Worm (Caenorhabditis elegans): Measurements from ENCODE around the gene C32D5.4.

The C32D5.4 gene

DNA sequence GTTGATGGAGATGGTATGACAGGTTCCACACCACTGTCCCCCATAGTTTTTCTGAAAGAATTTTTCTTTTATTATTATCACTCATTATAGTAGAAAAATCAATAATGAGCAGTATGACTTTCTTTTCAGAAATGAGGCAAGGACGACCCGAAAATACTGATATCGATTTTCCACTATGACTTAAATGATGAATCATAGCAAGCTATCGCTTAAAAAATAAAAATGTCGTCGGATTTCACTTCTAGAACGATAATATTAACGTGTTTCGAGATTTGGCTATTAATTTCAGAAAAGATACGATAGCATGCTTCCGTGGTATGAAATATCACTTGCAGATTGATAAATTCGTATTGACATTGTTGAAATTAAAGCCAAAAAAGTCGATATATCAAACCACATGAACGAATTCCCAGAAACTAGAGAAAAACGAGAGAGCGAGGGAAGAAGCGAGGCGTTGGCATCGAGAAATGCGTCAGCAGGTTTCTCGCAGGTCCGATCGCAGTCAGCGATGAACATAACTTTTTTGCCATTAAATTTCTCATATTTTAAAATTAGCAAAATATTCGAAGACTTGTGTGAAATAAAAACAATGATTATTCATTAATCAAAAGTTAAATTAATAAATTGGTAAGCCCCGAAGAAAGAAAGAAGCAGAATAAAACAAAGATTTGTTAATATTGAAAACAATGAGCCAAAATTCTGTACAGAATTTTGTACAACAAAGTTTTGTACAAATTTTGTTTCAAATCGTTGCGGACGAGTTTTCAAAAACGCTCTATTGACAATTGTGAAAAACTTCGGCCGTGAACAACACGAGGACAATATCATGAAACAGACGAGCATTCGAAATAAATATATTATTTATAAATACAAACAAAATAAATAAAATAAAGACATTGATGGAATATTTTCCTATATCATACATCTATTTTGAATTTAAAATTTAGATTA lies 32.8 kb upstream of the C32D5.4 start, which contains the start of gene C32D5.11 (continued):
- TF ChIP-seq lin-13 (tag; optimal IDR thresholded peaks at IDR 0.05) (peak; percentile 52), unc-62 (GFP tag; optimal IDR thresholded peaks at IDR 0.05) (no peak), nhr-76 (tag; optimal IDR thresholded peaks at IDR 0.05) (no peak), hlh-1 (tag; optimal IDR thresholded peaks at IDR 0.05) (peak; percentile 37), lsy-2 (tag; optimal IDR thresholded peaks at IDR 0.05) (peak; percentile 38), elt-1 (tag; optimal IDR thresholded peaks at IDR 0.05; ENCODE audit: borderline replicate concordance, insufficient read depth) (no peak), ham-2 (GFP tag; optimal IDR thresholded peaks at IDR 0.05) (no peak), unc-120 (tag; optimal IDR thresholded peaks at IDR 0.05; ENCODE audit: poor library complexity, severe bottlenecking) (peak; percentile 16)

DNA sequence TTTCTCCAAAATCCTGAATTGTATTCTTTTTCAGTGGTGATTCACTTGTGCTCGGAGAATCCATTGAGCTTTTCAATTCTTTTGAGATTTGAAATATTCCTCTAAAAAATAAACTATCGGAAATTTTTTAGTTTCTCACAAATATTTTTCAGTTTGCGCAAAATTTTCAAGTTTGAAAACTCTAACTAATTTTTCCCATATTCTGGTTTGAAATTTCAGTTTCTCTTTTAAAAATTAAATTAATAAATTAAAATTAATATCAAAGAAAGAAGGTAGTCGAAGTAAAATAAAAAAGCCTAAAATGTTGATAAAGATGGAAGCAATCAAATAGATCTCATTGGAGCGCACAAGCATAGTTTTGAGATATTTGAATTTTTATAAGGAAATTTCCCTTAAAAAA lies 29.0 kb upstream of the C32D5.4 start, which contains the start of gene C32D5.10:
TSS of gene C32D5.10 (minus strand) at position 101 of the 400 bp plus-strand sequence.
- TF ChIP-seq nhr-237 (tag; optimal IDR thresholded peaks at IDR 0.05): no peak
- TF ChIP-seq elt-3 (tag; optimal IDR thresholded peaks at IDR 0.05): no peak

DNA sequence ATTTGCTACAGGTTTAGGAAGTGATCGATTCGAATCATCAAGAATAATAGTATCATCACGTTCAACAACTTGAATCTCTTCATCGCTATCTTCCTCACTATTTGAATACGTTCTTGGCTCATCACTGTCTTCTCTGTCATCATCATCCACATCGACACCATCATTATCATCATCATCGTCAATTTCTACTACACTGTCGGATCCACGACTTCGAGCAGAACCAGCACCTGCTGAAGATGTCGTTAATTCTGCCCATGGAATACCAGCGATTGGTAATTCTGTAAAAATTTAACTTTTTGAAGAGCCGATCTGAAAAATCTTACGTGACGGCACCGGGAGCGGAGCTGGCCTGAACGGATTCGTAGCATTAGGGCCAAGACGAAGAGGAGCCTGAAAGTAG lies 27.1 kb upstream of the C32D5.4 start:
- TF ChIP-seq hlh-1 (tag; optimal IDR thresholded peaks at IDR 0.05) (no peak), ham-2 (GFP tag; optimal IDR thresholded peaks at IDR 0.05) (no peak), unc-62 (GFP tag; optimal IDR thresholded peaks at IDR 0.05) (no peak), ceh-43 (GFP tag; optimal IDR thresholded peaks at IDR 0.05) (no peak), lsy-2 (tag; optimal IDR thresholded peaks at IDR 0.05) (no peak)

DNA sequence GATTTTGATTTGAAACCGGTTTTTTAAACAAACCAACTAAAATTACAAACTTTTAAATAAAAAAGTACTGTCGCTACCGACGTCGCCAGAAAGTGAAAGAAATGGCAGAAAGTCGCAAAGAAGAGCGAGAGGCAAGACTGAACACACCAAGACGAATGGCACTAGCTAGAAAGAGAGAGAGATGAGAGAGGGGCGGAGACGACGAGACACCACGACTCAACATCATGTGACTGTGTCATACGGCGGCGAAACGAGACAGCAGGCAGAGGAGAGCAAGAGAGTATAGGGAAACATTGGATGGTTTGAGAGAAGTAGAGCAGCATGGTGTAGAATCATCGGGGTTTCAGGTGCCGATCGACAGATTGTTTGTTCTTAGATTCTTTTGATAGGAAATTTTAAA lies 25.5 kb upstream of the C32D5.4 start:
- TF ChIP-seq unc-120 (tag; optimal IDR thresholded peaks at IDR 0.05; ENCODE audit: poor library complexity, severe bottlenecking) (peak; percentile 36), lsy-2 (tag; optimal IDR thresholded peaks at IDR 0.05) (peak; percentile 53), nhr-237 (tag; optimal IDR thresholded peaks at IDR 0.05) (peak; percentile 29), nhr-28 (tag; optimal IDR thresholded peaks at IDR 0.05) (no peak), mep-1 (tag; optimal IDR thresholded peaks at IDR 0.05) (peak; percentile 74), blmp-1 (tag; optimal IDR thresholded peaks at IDR 0.05) (peak; percentile 31), ztf-11 (tag; optimal IDR thresholded peaks at IDR 0.05) (peak; percentile 25), lin-13 (tag; optimal IDR thresholded peaks at IDR 0.05) (peak; percentile 4), ceh-39 (tag; optimal IDR thresholded peaks at IDR 0.05) (no peak), ham-2 (GFP tag; optimal IDR thresholded peaks at IDR 0.05) (peak; percentile 68), hlh-1 (tag; optimal IDR thresholded peaks at IDR 0.05) (peak; percentile 87), pha-4 (tag; optimal IDR thresholded peaks at IDR 0.05) (peak; percentile 91), M03D4.4 (tag; optimal IDR thresholded peaks at IDR 0.05) (peak; percentile 12), unc-62 (GFP tag; optimal IDR thresholded peaks at IDR 0.05) (peak; percentile 83), nhr-2 (tag; optimal IDR thresholded peaks at IDR 0.05) (peak; percentile 22), mls-2 (tag; optimal IDR thresholded peaks at IDR 0.05) (no peak), flh-1 (GFP tag; optimal IDR thresholded peaks at IDR 0.05) (no peak)

DNA sequence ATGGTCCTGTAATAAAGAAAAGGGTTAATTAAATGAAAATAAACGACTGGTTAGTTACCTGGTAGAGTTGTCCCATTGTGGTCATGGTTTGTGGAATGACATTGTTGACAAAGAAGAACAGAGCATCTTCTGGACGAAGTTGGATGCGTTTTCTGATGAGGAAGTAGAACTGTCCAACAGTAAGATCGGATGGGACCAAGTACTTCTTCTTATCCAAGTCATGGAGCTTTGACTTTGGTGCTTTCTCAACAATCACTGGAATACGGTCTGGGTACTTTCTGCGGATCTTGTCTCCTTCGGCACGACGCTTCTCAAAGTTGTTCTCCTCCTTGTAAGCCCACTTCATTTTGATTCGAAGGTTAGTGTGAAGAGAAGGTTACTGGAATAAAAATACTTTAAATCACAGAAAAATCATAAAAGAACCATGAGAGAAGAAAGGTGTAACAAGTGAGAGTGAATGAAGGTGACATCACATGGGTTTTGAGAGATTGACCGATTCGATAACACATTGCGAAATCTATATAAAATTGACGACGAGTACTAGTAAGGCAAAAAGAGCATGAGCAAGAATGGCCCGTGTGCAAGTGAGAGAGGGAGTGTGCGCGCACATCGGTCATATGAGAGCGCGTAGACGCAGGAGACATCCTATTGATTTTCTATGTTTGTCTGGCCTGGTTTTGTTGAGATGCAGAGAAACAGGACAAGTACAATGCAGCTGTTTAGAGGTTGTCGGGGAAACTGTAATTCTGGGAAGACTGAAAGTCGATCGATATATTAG lies 24.7 kb upstream of the C32D5.4 start, which contains the start of gene lgg-1:
TSS of gene lgg-1 (minus strand) at position 379 of the 778 bp plus-strand sequence.
- TF ChIP-seq nhr-2 (tag; optimal IDR thresholded peaks at IDR 0.05) (no peak), unc-62 (GFP tag; optimal IDR thresholded peaks at IDR 0.05) (no peak), blmp-1 (tag; optimal IDR thresholded peaks at IDR 0.05) (no peak), ceh-43 (GFP tag; optimal IDR thresholded peaks at IDR 0.05) (no peak), snpc-4 (tag; optimal IDR thresholded peaks at IDR 0.05) (no peak), lin-32 (GFP tag; optimal IDR thresholded peaks at IDR 0.05) (peak; percentile 44), drap-1 (GFP tag; optimal IDR thresholded peaks at IDR 0.05) (no peak), mep-1 (tag; optimal IDR thresholded peaks at IDR 0.05) (peak; percentile 34), mab-5 (tag; optimal IDR thresholded peaks at IDR 0.05) (no peak), flh-1 (GFP tag; optimal IDR thresholded peaks at IDR 0.05) (no peak), pha-4 (tag; optimal IDR thresholded peaks at IDR 0.05) (peak; percentile 22), sptf-1 (tag; optimal IDR thresholded peaks at IDR 0.05) (peak; percentile 35), unc-39 (tag; optimal IDR thresholded peaks at IDR 0.05) (no peak), nhr-12 (tag; optimal IDR thresholded peaks at IDR 0.05) (no peak), bed-3 (GFP tag; optimal IDR thresholded peaks at IDR 0.05) (no peak), hlh-1 (tag; optimal IDR thresholded peaks at IDR 0.05) (no peak), ceh-83 (GFP tag; optimal IDR thresholded peaks at IDR 0.05) (no peak), elt-3 (tag; optimal IDR thresholded peaks at IDR 0.05) (no peak), mls-2 (tag; optimal IDR thresholded peaks at IDR 0.05) (no peak), unc-120 (tag; optimal IDR thresholded peaks at IDR 0.05; ENCODE audit: poor library complexity, severe bottlenecking) (no peak), zip-8 (tag; optimal IDR thresholded peaks at IDR 0.05) (no peak), M03D4.4 (tag; optimal IDR thresholded peaks at IDR 0.05) (no peak), lsy-2 (tag; optimal IDR thresholded peaks at IDR 0.05) (no peak), ces-1 (GFP tag; optimal IDR thresholded peaks at IDR 0.05) (peak; percentile 31), nhr-28 (tag; optimal IDR thresholded peaks at IDR 0.05) (no peak), ham-2 (GFP tag; optimal IDR thresholded peaks at IDR 0.05) (no peak), ceh-39 (tag; optimal IDR thresholded peaks at IDR 0.05) (peak; percentile 18), tbx-8 (GFP tag; optimal IDR thresholded peaks at IDR 0.05) (no peak), cnd-1 (tag; optimal IDR thresholded peaks at IDR 0.05) (no peak), lin-13 (tag; optimal IDR thresholded peaks at IDR 0.05) (peak; percentile 47), nhr-237 (tag; optimal IDR thresholded peaks at IDR 0.05) (peak; percentile 5), nhr-76 (tag; optimal IDR thresholded peaks at IDR 0.05) (no peak)
